Fruit fly (Drosophila melanogaster) whole organism, embryonic: Measurements from ENCODE around the gene CG14442.

Experiments
- CG12219 ChIP-seq: fragments of 200-800 bp; sonication (Bioruptor generic); optimal IDR thresholded peaks from 3 replicates; lab custom pipeline; 2018; ENCODE audit warnings: missing biosample characterization, mild to moderate bottlenecking, missing genetic modification characterization
- CG13624 ChIP-seq: fragments of 200-800 bp; sonication (Bioruptor generic); optimal IDR thresholded peaks from 2 replicates; lab custom pipeline; 2016; ENCODE audit warnings: missing biosample characterization, missing genetic modification characterization
- CG14050 ChIP-seq: fragments of 200-800 bp; sonication (Bioruptor generic); IDR thresholded peaks from 3 replicates; pipeline ENCODE4 v1.3.6; 2022; ENCODE audit warnings: missing biosample characterization, missing genetic modification characterization
- CG1603 ChIP-seq: fragments of 200-800 bp; sonication (Bioruptor generic); optimal IDR thresholded peaks from 2 replicates; lab custom pipeline; 2019; ENCODE audit warnings: missing biosample characterization, mild to moderate bottlenecking, missing genetic modification characterization, moderate library complexity
- CG17328 ChIP-seq: fragments of 200-800 bp; sonication (Bioruptor generic); IDR thresholded peaks from 2 replicates; pipeline ENCODE4 v1.3.6; 2022; ENCODE audit warnings: missing biosample characterization, missing genetic modification characterization
- CG18619 ChIP-seq: fragments of 200-800 bp; sonication (Bioruptor generic); optimal IDR thresholded peaks from 3 replicates; lab custom pipeline; 2017; ENCODE audit warnings: missing biosample characterization, mild to moderate bottlenecking, missing genetic modification characterization
- CG2678 ChIP-seq: fragments of 200-800 bp; sonication (Bioruptor generic); optimal IDR thresholded peaks from 3 replicates; lab custom pipeline; 2019; ENCODE audit warnings: missing biosample characterization, mild to moderate bottlenecking, missing genetic modification characterization, moderate library complexity
- CG31224 ChIP-seq: fragments of 200-800 bp; sonication (Bioruptor generic); IDR thresholded peaks from 2 replicates; pipeline ENCODE4 v1.3.6; 2022; ENCODE audit warnings: missing biosample characterization, missing genetic modification characterization
- CG32772 ChIP-seq: fragments of 200-800 bp; sonication (Bioruptor generic); IDR thresholded peaks from 2 replicates; pipeline ENCODE4 v1.3.6; 2022; ENCODE audit warnings: missing biosample characterization, missing genetic modification characterization
- CG34376 ChIP-seq: fragments of 200-800 bp; sonication (Bioruptor generic); optimal IDR thresholded peaks from 2 replicates; lab custom pipeline; 2018; ENCODE audit warnings: missing biosample characterization, mild to moderate bottlenecking, missing genetic modification characterization
- CG43689 ChIP-seq: fragments of 200-800 bp; sonication (Bioruptor generic); IDR thresholded peaks from 2 replicates; pipeline ENCODE4 v1.3.6; 2022; ENCODE audit warnings: missing biosample characterization, missing genetic modification characterization
- CG4820 ChIP-seq: fragments of 200-800 bp; sonication (Bioruptor generic); optimal IDR thresholded peaks from 3 replicates; lab custom pipeline; 2016; ENCODE audit warnings: missing biosample characterization, missing genetic modification characterization
- CG6689 ChIP-seq: fragments of 200-800 bp; sonication (Bioruptor generic); IDR thresholded peaks from 2 replicates; pipeline ENCODE4 v1.3.6; 2022; ENCODE audit warnings: missing biosample characterization, missing genetic modification characterization
- CG6765 ChIP-seq: fragments of 200-800 bp; sonication (Bioruptor generic); optimal IDR thresholded peaks from 3 replicates; lab custom pipeline; 2017; ENCODE audit warnings: missing biosample characterization, mild to moderate bottlenecking, missing genetic modification characterization
- CG8944 ChIP-seq: fragments of 200-800 bp; sonication (Bioruptor generic); optimal IDR thresholded peaks from 3 replicates; lab custom pipeline; 2016; ENCODE audit warnings: missing biosample characterization, missing genetic modification characterization
- Fer2 ChIP-seq: fragments of 200-800 bp; sonication (Bioruptor generic); optimal IDR thresholded peaks from 2 replicates; lab custom pipeline; 2018; ENCODE audit warnings: missing biosample characterization, mild to moderate bottlenecking, missing genetic modification characterization, moderate library complexity
- Mrtf ChIP-seq: fragments of 200-800 bp; sonication (Bioruptor generic); IDR thresholded peaks from 3 replicates; pipeline ENCODE4 v1.3.6; 2022; ENCODE audit warnings: missing biosample characterization, missing genetic modification characterization
- Neu2 ChIP-seq: fragments of 200-800 bp; sonication (Bioruptor generic); optimal IDR thresholded peaks from 3 replicates; lab custom pipeline; 2016; ENCODE audit warnings: missing biosample characterization, missing genetic modification characterization, borderline replicate concordance
- Oaz ChIP-seq: fragments of 200-800 bp; sonication (Bioruptor generic); IDR thresholded peaks from 2 replicates; pipeline ENCODE4 v1.3.6; 2022; ENCODE audit warnings: missing biosample characterization, missing genetic modification characterization
- Pdp1 ChIP-seq, 2 experiments: fragments of 200-800 bp; sonication (Bioruptor generic); optimal IDR thresholded peaks; 3 replicates each; lab custom pipeline; 2016; ENCODE audit warnings: missing biosample characterization in 2 of 2, missing genetic modification characterization in 2 of 2, mild to moderate bottlenecking in 1 of 2, moderate library complexity in 1 of 2
- Sry-δ ChIP-seq: fragments of 200-800 bp; sonication (Bioruptor generic); optimal IDR thresholded peaks from 2 replicates; lab custom pipeline; 2016; ENCODE audit warnings: missing biosample characterization, missing genetic modification characterization
- Tbp ChIP-seq: fragments of >200 bp; optimal IDR thresholded peaks from 2 replicates; lab custom pipeline; 2018; ENCODE audit warnings: missing biosample characterization, missing genetic modification characterization
- chif ChIP-seq, 2 experiments: fragments of 200-800 bp; sonication (Bioruptor generic); optimal IDR thresholded peaks; 3 replicates each; lab custom pipeline; 2016; ENCODE audit warnings: missing biosample characterization in 2 of 2, missing genetic modification characterization in 2 of 2
- fru ChIP-seq: fragments of >200 bp; optimal IDR thresholded peaks from 2 replicates; lab custom pipeline; 2017
- gcm ChIP-seq: fragments of 200-800 bp; sonication (Bioruptor generic); optimal IDR thresholded peaks from 2 replicates; lab custom pipeline; 2019; ENCODE audit warnings: missing biosample characterization, mild to moderate bottlenecking, missing genetic modification characterization, moderate library complexity
- gfzf ChIP-seq: fragments of 200-800 bp; sonication (Bioruptor generic); optimal IDR thresholded peaks from 2 replicates; lab custom pipeline; 2016; ENCODE audit warnings: missing biosample characterization, mild to moderate bottlenecking, missing genetic modification characterization, moderate library complexity
- inv ChIP-seq: fragments of 200-800 bp; sonication (Bioruptor generic); IDR thresholded peaks from 2 replicates; pipeline ENCODE4 v1.3.6; 2022; ENCODE audit warnings: missing biosample characterization, missing genetic modification characterization; ENCODE audit not compliant: partially characterized antibody
- lola ChIP-seq, 3 experiments: fragments of >200 bp in 2 of 3; fragments of 200-800 bp in 1 of 3; sonication (Bioruptor generic) in 1 of 3; optimal IDR thresholded peaks; 2 replicates each; lab custom pipeline; 2017 to 2019; ENCODE audit warnings: missing biosample characterization in 3 of 3, missing genetic modification characterization in 3 of 3, mild to moderate bottlenecking in 1 of 3, moderate library complexity in 1 of 3
- maf-S ChIP-seq: fragments of 200-800 bp; sonication (Bioruptor generic); optimal IDR thresholded peaks from 2 replicates; lab custom pipeline; 2016; ENCODE audit warnings: missing biosample characterization, missing genetic modification characterization
- mam ChIP-seq: fragments of 200-800 bp; sonication (Bioruptor generic); optimal IDR thresholded peaks from 3 replicates; lab custom pipeline; 2016; ENCODE audit warnings: missing biosample characterization, missing genetic modification characterization
- mld ChIP-seq: fragments of 200-800 bp; sonication (Bioruptor generic); IDR thresholded peaks from 3 replicates; pipeline ENCODE4 v1.3.6; 2022; ENCODE audit warnings: missing biosample characterization, missing genetic modification characterization; ENCODE audit not compliant: partially characterized antibody
- nau ChIP-seq: fragments of 200-800 bp; sonication (Bioruptor generic); optimal IDR thresholded peaks from 3 replicates; lab custom pipeline; 2017; ENCODE audit warnings: missing biosample characterization, mild to moderate bottlenecking, missing genetic modification characterization, missing genetic modification reagents
- oc ChIP-seq: fragments of 200-800 bp; sonication (Bioruptor generic); optimal IDR thresholded peaks from 2 replicates; lab custom pipeline; 2018; ENCODE audit warnings: missing biosample characterization, mild to moderate bottlenecking, missing genetic modification characterization, moderate library complexity
- onecut ChIP-seq: fragments of 200-800 bp; sonication (Bioruptor generic); IDR thresholded peaks from 2 replicates; pipeline ENCODE4 v1.3.6; 2022; ENCODE audit warnings: missing biosample characterization, missing genetic modification characterization
- pan ChIP-seq, 4 experiments: fragments of >200 bp in 3 of 4; fragments of 200-800 bp in 1 of 4; sonication (Bioruptor generic) in 1 of 4; optimal IDR thresholded peaks in 3 of 4; IDR thresholded peaks in 1 of 4; 2 replicates each; pipeline versions ENCODE4 v1.3.6 to Lab custom; 2017 to 2022; ENCODE audit warnings: missing biosample characterization in 2 of 4, missing genetic modification characterization in 2 of 4, mixed read lengths in 1 of 4
- pros ChIP-seq: fragments of 200-800 bp; sonication (Bioruptor generic); optimal IDR thresholded peaks from 3 replicates; lab custom pipeline; 2019; ENCODE audit warnings: missing biosample characterization, mild to moderate bottlenecking, missing genetic modification characterization, moderate library complexity
- pzg ChIP-seq: fragments of 200-800 bp; sonication (Bioruptor generic); optimal IDR thresholded peaks from 3 replicates; lab custom pipeline; 2018; ENCODE audit warnings: missing biosample characterization, mild to moderate bottlenecking, missing genetic modification characterization, moderate library complexity
- sc ChIP-seq, 3 experiments: fragments of >200 bp in 2 of 3; fragments of 200-800 bp in 1 of 3; sonication (Bioruptor generic) in 1 of 3; optimal IDR thresholded peaks; 2 replicates in 2 of 3; 3 replicates in 1 of 3; lab custom pipeline; 2017; ENCODE audit warnings: mild to moderate bottlenecking in 1 of 3, missing biosample characterization in 1 of 3, missing genetic modification characterization in 1 of 3, missing genetic modification reagents in 1 of 3
- shn ChIP-seq: fragments of 200-800 bp; sonication (Bioruptor generic); optimal IDR thresholded peaks from 3 replicates; lab custom pipeline; 2016; ENCODE audit warnings: missing biosample characterization, missing genetic modification characterization
- stwl ChIP-seq: fragments of 200-800 bp; sonication (Bioruptor generic); optimal IDR thresholded peaks from 3 replicates; lab custom pipeline; 2018; ENCODE audit warnings: missing biosample characterization, mild to moderate bottlenecking, missing genetic modification characterization, moderate library complexity
- tin ChIP-seq: fragments of 200-800 bp; sonication (Bioruptor generic); optimal IDR thresholded peaks from 3 replicates; lab custom pipeline; 2016; ENCODE audit warnings: missing biosample characterization, missing genetic modification characterization
- tll ChIP-seq, 2 experiments: fragments of 200-800 bp in 1 of 2; fragments of >200 bp in 1 of 2; sonication (Bioruptor generic) in 1 of 2; optimal IDR thresholded peaks; 2 replicates each; lab custom pipeline; 2017 to 2019; ENCODE audit warnings: missing biosample characterization in 2 of 2, missing genetic modification characterization in 2 of 2, mild to moderate bottlenecking in 1 of 2, moderate library complexity in 1 of 2
- tna ChIP-seq: fragments of 200-800 bp; sonication (Bioruptor generic); IDR thresholded peaks from 2 replicates; pipeline ENCODE4 v1.3.6; 2022; ENCODE audit warnings: missing biosample characterization, missing genetic modification characterization; ENCODE audit not compliant: partially characterized antibody
- trem ChIP-seq: fragments of 200-800 bp; optimal IDR thresholded peaks from 3 replicates; lab custom pipeline; 2019; ENCODE audit warnings: missing biosample characterization, mild to moderate bottlenecking, missing genetic modification characterization, moderate library complexity
- tup ChIP-seq: fragments of 200-800 bp; sonication (Bioruptor generic); optimal IDR thresholded peaks from 2 replicates; lab custom pipeline; 2016; ENCODE audit warnings: missing biosample characterization, mild to moderate bottlenecking, missing genetic modification characterization, moderate library complexity
- twi ChIP-seq: fragments of 200-800 bp; optimal IDR thresholded peaks from 2 replicates; lab custom pipeline; 2019; ENCODE audit warnings: missing biosample characterization, mild to moderate bottlenecking, missing genetic modification characterization, moderate library complexity
- tx ChIP-seq: fragments of 200-800 bp; sonication (Bioruptor generic); optimal IDR thresholded peaks from 2 replicates; lab custom pipeline; 2016; ENCODE audit warnings: missing biosample characterization, missing genetic modification characterization

CG14442 gene

dm6 chrX:6678635-6679501, 15.9 kb downstream of the CG14442 start, which contains the start of gene ND-ASHI (continued):
- TF ChIP-seq tna (GFP tag; lab: Robert Waterston, UW) = no peak
- TF ChIP-seq tx = peak; percentile 84
- peak; percentile 43 for TF ChIP-seq Neu2 (GFP tag; lab: Kevin White, UChicago)
- peak; percentile 95 for TF ChIP-seq Pdp1 (GFP tag; optimal IDR thresholded peaks at IDR 0.05; lab: Kevin White, UChicago)
- TF ChIP-seq CG6765 (GFP tag; lab: Kevin White, UChicago) = peak; percentile 95
- TF ChIP-seq nau = no peak
- no peak for TF ChIP-seq pros (GFP tag; lab: Kevin White, UChicago)
- TF ChIP-seq CG17328 (GFP tag; lab: Robert Waterston, UW) = peak; percentile 97
- TF ChIP-seq CG1603 = peak; percentile 96
- TF ChIP-seq gfzf (GFP tag; lab: Kevin White, UChicago) = peak; percentile 2
- peak; percentile 70 for TF ChIP-seq trem (tag; lab: Kevin White, UChicago)
- TF ChIP-seq oc (tag; lab: Kevin White, UChicago) = peak; percentile 90
- TF ChIP-seq Tbp = no peak
- peak; percentile 93 for TF ChIP-seq CG6689 (GFP tag; lab: Robert Waterston, UW)
- TF ChIP-seq fru (lab: Kevin White, UChicago) = no peak
- TF ChIP-seq pzg (GFP tag; lab: Kevin White, UChicago) = peak; percentile 35
- TF ChIP-seq Mrtf (GFP tag; lab: Robert Waterston, UW) = peak; percentile 93
- peak; percentile 84 for TF ChIP-seq gcm (GFP tag; lab: Kevin White, UChicago)
- peak; percentile 52 for TF ChIP-seq Sry-δ (GFP tag; lab: Kevin White, UChicago)
- TF ChIP-seq CG34376 (GFP tag; lab: Kevin White, UChicago) = peak; percentile 97
- peak; percentile 83 for TF ChIP-seq CG8944 (GFP tag; lab: Kevin White, UChicago)
- no peak for TF ChIP-seq tll (GFP tag; optimal IDR thresholded peaks at IDR 0.05; lab: Kevin White, UChicago)
- TF ChIP-seq CG4820 (GFP tag; lab: Kevin White, UChicago) = peak; percentile 93
- TF ChIP-seq CG13624 (GFP tag; lab: Kevin White, UChicago) = peak; percentile 95
- no peak for TF ChIP-seq pan (optimal IDR thresholded peaks at IDR 0.05; lab: Kevin White, UChicago)
- peak in 1 of 2 experiments; percentile 97 for TF ChIP-seq pan (GFP tag; optimal IDR thresholded peaks at IDR 0.05 in 1 of 2, IDR thresholded peaks at IDR 0.05 in 1 of 2)
- TF ChIP-seq CG32772 (GFP tag; lab: Robert Waterston, UW) = peak; percentile 94
- TF ChIP-seq chif (GFP tag; optimal IDR thresholded peaks at IDR 0.05; lab: Kevin White, UChicago) = peak; percentile 88 to 90
- TF ChIP-seq CG2678 = peak; percentile 96
- peak; percentile 87 for TF ChIP-seq CG43689 (GFP tag; lab: Robert Waterston, UW)
- peak in 1 of 3 experiments; percentile 76 for TF ChIP-seq lola (GFP tag; optimal IDR thresholded peaks at IDR 0.05; lab: Kevin White, UChicago)
- TF ChIP-seq Fer2 (tag; lab: Kevin White, UChicago) = peak; percentile 89
- TF ChIP-seq mam (GFP tag; lab: Kevin White, UChicago) = peak; percentile 95
- peak; percentile 94 for TF ChIP-seq CG14050 (GFP tag; lab: Robert Waterston, UW)
- TF ChIP-seq shn (GFP tag; lab: Kevin White, UChicago) = peak; percentile 77
- TF ChIP-seq CG12219 (GFP tag; lab: Kevin White, UChicago) = peak; percentile 95
- TF ChIP-seq twi (tag; lab: Kevin White, UChicago) = peak; percentile 73
- peak; percentile 9 for TF ChIP-seq stwl
- TF ChIP-seq tup (GFP tag; lab: Kevin White, UChicago) = peak; percentile 92
- peak; percentile 92 for TF ChIP-seq Oaz
- peak; percentile 93 for TF ChIP-seq tin (GFP tag; lab: Kevin White, UChicago)
- TF ChIP-seq onecut (GFP tag; lab: Robert Waterston, UW) = peak; percentile 87
- TF ChIP-seq CG31224 = peak; percentile 94
- no peak for TF ChIP-seq mld (GFP tag; lab: Robert Waterston, UW)
- TF ChIP-seq maf-S (GFP tag; lab: Kevin White, UChicago) = peak; percentile 90
- TF ChIP-seq sc (optimal IDR thresholded peaks at IDR 0.05; lab: Kevin White, UChicago) = no peak
- TF ChIP-seq sc (GFP tag; optimal IDR thresholded peaks at IDR 0.05; lab: Kevin White, UChicago) = peak; percentile 82
- TF ChIP-seq inv (GFP tag; lab: Robert Waterston, UW) = no peak
- peak; percentile 93 for TF ChIP-seq CG18619
